Worm (Caenorhabditis elegans) whole organism, late embryonic: ENCODE data around the gene F59E11.5.

Source experiments
- C08G9.2 ChIP-seq: sonication (generic microtip); optimal IDR thresholded peaks from 2 replicates; lab custom pipeline; 2016; ENCODE audit warnings: mild to moderate bottlenecking, missing genetic modification characterization, moderate library complexity, missing compliant biosample characterization
- K02D7.2 ChIP-seq: sonication (generic microtip); optimal IDR thresholded peaks from 2 replicates; lab custom pipeline; 2017; ENCODE audit warnings: mild to moderate bottlenecking, missing genetic modification characterization, missing compliant biosample characterization
- T23F11.4 ChIP-seq: fragments of 200-800 bp; sonication (Bioruptor generic); optimal IDR thresholded peaks from 2 replicates; lab custom pipeline; 2018; ENCODE audit warnings: mild to moderate bottlenecking, missing genetic modification characterization, missing compliant biosample characterization
- Y22D7AL.16 ChIP-seq: sonication (generic microtip); optimal IDR thresholded peaks from 2 replicates; lab custom pipeline; 2016; ENCODE audit warnings: missing genetic modification characterization, missing compliant biosample characterization
- ahr-1 ChIP-seq: sonication (generic microtip); optimal IDR thresholded peaks from 2 replicates; lab custom pipeline; 2016; ENCODE audit warnings: missing genetic modification characterization, missing compliant biosample characterization
- ama-1 ChIP-seq: fragments of 150-350 bp; optimal IDR thresholded peaks from 2 replicates; lab custom pipeline; 2014
- ceh-14 ChIP-seq: sonication (generic microtip); optimal IDR thresholded peaks from 2 replicates; lab custom pipeline; 2016; ENCODE audit warnings: missing genotype, missing genetic modification characterization, missing compliant biosample characterization
- ceh-2 ChIP-seq: sonication (generic microtip); optimal IDR thresholded peaks from 2 replicates; lab custom pipeline; 2016; ENCODE audit warnings: missing genotype, missing genetic modification characterization, missing compliant biosample characterization
- ceh-24 ChIP-seq: sonication (generic microtip); optimal IDR thresholded peaks from 2 replicates; lab custom pipeline; 2016; ENCODE audit warnings: mild to moderate bottlenecking, missing genetic modification characterization, missing compliant biosample characterization
- ceh-45 ChIP-seq: fragments of 200-800 bp; sonication (Bioruptor generic); IDR thresholded peaks from 2 replicates; pipeline ENCODE4 v1.3.6; 2022; ENCODE audit warnings: missing genetic modification reagents, missing genetic modification characterization, missing compliant biosample characterization
- ceh-6 ChIP-seq: fragments of 200-800 bp; sonication (Bioruptor generic); optimal IDR thresholded peaks from 2 replicates; lab custom pipeline; 2018; ENCODE audit warnings: mild to moderate bottlenecking, missing genetic modification characterization, missing compliant biosample characterization
- che-1 ChIP-seq: sonication (generic microtip); optimal IDR thresholded peaks from 2 replicates; lab custom pipeline; 2016; ENCODE audit warnings: mild to moderate bottlenecking, missing genetic modification characterization, missing compliant biosample characterization
- dmd-4 ChIP-seq: sonication (generic microtip); optimal IDR thresholded peaks from 2 replicates; lab custom pipeline; 2016; ENCODE audit warnings: borderline replicate concordance, missing genetic modification characterization, missing compliant biosample characterization
- dve-1 ChIP-seq: sonication (generic microtip); optimal IDR thresholded peaks from 2 replicates; lab custom pipeline; 2017; ENCODE audit warnings: antibody characterized with exemption, mild to moderate bottlenecking, missing genetic modification characterization, missing compliant biosample characterization
- fax-1 ChIP-seq: sonication (generic microtip); optimal IDR thresholded peaks from 2 replicates; lab custom pipeline; 2016; ENCODE audit warnings: missing genotype, missing genetic modification characterization, missing compliant biosample characterization
- fkh-10 ChIP-seq: fragments of 150-350 bp; optimal IDR thresholded peaks from 2 replicates; lab custom pipeline; 2014; ENCODE audit warnings: missing biosample characterization, missing genetic modification reagents, missing genetic modification characterization
- fkh-6 ChIP-seq: sonication (generic microtip); optimal IDR thresholded peaks from 2 replicates; lab custom pipeline; 2016; ENCODE audit warnings: missing genetic modification characterization, missing compliant biosample characterization
- gmeb-2 ChIP-seq: sonication (generic microtip); optimal IDR thresholded peaks from 2 replicates; lab custom pipeline; 2016; ENCODE audit warnings: missing genetic modification characterization, inconsistent platforms, missing compliant biosample characterization
- hlh-6 ChIP-seq: sonication (generic microtip); optimal IDR thresholded peaks from 2 replicates; lab custom pipeline; 2016; ENCODE audit warnings: missing genotype, missing genetic modification characterization, missing compliant biosample characterization
- madf-2 ChIP-seq: sonication (generic microtip); optimal IDR thresholded peaks from 2 replicates; lab custom pipeline; 2017; ENCODE audit warnings: missing genetic modification characterization, missing compliant biosample characterization
- nhr-232 ChIP-seq: sonication (generic microtip); optimal IDR thresholded peaks from 2 replicates; lab custom pipeline; 2016; ENCODE audit warnings: missing genetic modification characterization, missing compliant biosample characterization
- npax-4 ChIP-seq: sonication (generic microtip); optimal IDR thresholded peaks from 2 replicates; lab custom pipeline; 2016; ENCODE audit warnings: missing genetic modification characterization, missing compliant biosample characterization
- odd-2 ChIP-seq: sonication (generic microtip); optimal IDR thresholded peaks from 2 replicates; lab custom pipeline; 2017; ENCODE audit warnings: antibody characterized with exemption, mild to moderate bottlenecking, missing genetic modification characterization, missing compliant biosample characterization
- pag-3 ChIP-seq: sonication (generic microtip); optimal IDR thresholded peaks from 2 replicates; lab custom pipeline; 2016; ENCODE audit warnings: missing compliant biosample characterization, missing genetic modification characterization, borderline replicate concordance
- pha-2 ChIP-seq: sonication (generic microtip); optimal IDR thresholded peaks from 2 replicates; lab custom pipeline; 2017; ENCODE audit warnings: mild to moderate bottlenecking, missing genetic modification characterization, missing compliant biosample characterization
- pha-4 ChIP-seq: fragments of 150-350 bp; optimal IDR thresholded peaks from 2 replicates; lab custom pipeline; 2018; ENCODE audit warnings: missing biosample characterization, missing genetic modification reagents, missing genetic modification characterization
- pqm-1 ChIP-seq: sonication (generic microtip); optimal IDR thresholded peaks from 2 replicates; lab custom pipeline; 2016; ENCODE audit warnings: missing genetic modification characterization, missing compliant biosample characterization
- ref-2 ChIP-seq: sonication (generic microtip); optimal IDR thresholded peaks from 2 replicates; lab custom pipeline; 2016; ENCODE audit warnings: missing genetic modification characterization, missing compliant biosample characterization
- rnt-1 ChIP-seq: sonication (generic microtip); optimal IDR thresholded peaks from 2 replicates; lab custom pipeline; 2016; ENCODE audit warnings: missing genetic modification characterization, missing compliant biosample characterization
- sox-4 ChIP-seq: sonication (generic microtip); optimal IDR thresholded peaks from 2 replicates; lab custom pipeline; 2017; ENCODE audit warnings: mild to moderate bottlenecking, missing genetic modification characterization, inconsistent platforms, missing compliant biosample characterization
- ttx-3 ChIP-seq: sonication (generic microtip); optimal IDR thresholded peaks from 2 replicates; lab custom pipeline; 2016; ENCODE audit warnings: missing genetic modification reagents, missing genetic modification characterization, missing compliant biosample characterization
- unc-55 ChIP-seq: sonication (generic microtip); optimal IDR thresholded peaks from 2 replicates; lab custom pipeline; 2017; ENCODE audit warnings: missing biosample characterization, missing genetic modification reagents, missing genetic modification characterization
- unc-86 ChIP-seq: sonication (generic microtip); optimal IDR thresholded peaks from 2 replicates; lab custom pipeline; 2016; ENCODE audit warnings: missing genetic modification characterization, missing compliant biosample characterization

The F59E11.5 gene

ce11 chrV:8994272-8994671, 629 bp upstream of the F59E11.5 start:
- no peak for TF ChIP-seq dve-1 (tag; lab: Kevin White, UChicago)

- TF ChIP-seq madf-2 (tag; lab: Kevin White, UChicago) (no peak), odd-2 (tag; lab: Kevin White, UChicago) (no peak), gmeb-2 (tag; lab: Kevin White, UChicago) (no peak), ceh-14 (tag; lab: Kevin White, UChicago) (no peak), pqm-1 (tag; lab: Kevin White, UChicago) (no peak), fax-1 (no peak)
Measured at ce11 chrV:9001175-9001574, 6.3 kb downstream of the F59E11.5 start, which contains the start of gene F59E11.2. F59E11.2 (plus strand) TSS chrV:9001475.

- no peak for TF ChIP-seq hlh-6 (tag; lab: Kevin White, UChicago)
- TF ChIP-seq ceh-24 (tag; lab: Kevin White, UChicago), result no peak
- no peak for TF ChIP-seq fkh-6
- TF ChIP-seq che-1 (tag; lab: Kevin White, UChicago), result no peak
- TF ChIP-seq ttx-3 (tag; lab: Kevin White, UChicago), result no peak
- TF ChIP-seq C08G9.2, result no peak
- no peak for TF ChIP-seq odd-2 (tag; lab: Kevin White, UChicago)
- no peak for TF ChIP-seq ceh-6 (GFP tag; lab: Kevin White, UChicago)
- no peak for TF ChIP-seq nhr-232 (tag; lab: Kevin White, UChicago)
- no peak for TF ChIP-seq Y22D7AL.16
- TF ChIP-seq ceh-45 (GFP tag; lab: Robert Waterston, UW), result no peak
- no peak for TF ChIP-seq pha-2 (tag; lab: Kevin White, UChicago)
- no peak for TF ChIP-seq unc-86
- no peak for TF ChIP-seq ref-2 (tag; lab: Kevin White, UChicago)
- TF ChIP-seq dve-1 (tag; lab: Kevin White, UChicago), result no peak
Measured at ce11 chrV:9003291-9003690, 8.4 kb downstream of the F59E11.5 start, which contains the start of gene srx-1. srx-1 (plus strand) TSS chrV:9003672.

ce11 chrV:9005243-9005642, 10.3 kb downstream of the F59E11.5 start, which contains the start of gene srx-3:
srx-3 (plus strand) TSS chrV:9005543.
- TF ChIP-seq sox-4, result no peak
- no peak for TF ChIP-seq unc-55 (GFP tag; lab: Kevin White, UChicago)
- no peak for TF ChIP-seq ref-2 (tag; lab: Kevin White, UChicago)
- TF ChIP-seq, all 69 proteins: peak for 0

ce11 chrV:9009175-9009574, 14.3 kb downstream of the F59E11.5 start, which contains the start of gene srx-2:
srx-2 (plus strand) TSS chrV:9009475.
- no peak for TF ChIP-seq ceh-2 (tag; lab: Kevin White, UChicago)
- TF ChIP-seq, all 69 proteins: peak for 0

ce11 chrV:9013765-9014164, 18.9 kb downstream of the F59E11.5 start, which contains the start of gene srh-201:
srh-201 (minus strand) TSS chrV:9013865.
- TF ChIP-seq pag-3, result no peak
- TF ChIP-seq pha-4, result no peak
- TF ChIP-seq ama-1, result no peak
- no peak for TF ChIP-seq C08G9.2

- TF ChIP-seq gmeb-2 (tag; lab: Kevin White, UChicago) (no peak), ahr-1 (tag; lab: Kevin White, UChicago) (no peak), K02D7.2 (tag; lab: Kevin White, UChicago) (no peak), dmd-4 (no peak), fax-1 (no peak), ceh-2 (tag; lab: Kevin White, UChicago) (no peak), Y22D7AL.16 (no peak), pag-3 (no peak), npax-4 (tag; lab: Kevin White, UChicago) (no peak), fkh-10 (GFP tag; lab: Kevin White, UChicago) (no peak), rnt-1 (no peak), T23F11.4 (no peak)
Measured at ce11 chrV:9015540-9015939, 20.6 kb downstream of the F59E11.5 start, which contains the start of gene srt-18. srt-18 (minus strand) TSS chrV:9015640.
